Worm (Caenorhabditis elegans): Measurements from ENCODE around the gene nol-6.

ce11 chrII:1386478-1386877 lies 50.8 kb downstream of the nol-6 start, which contains the start of gene aat-7:
- TF ChIP-seq med-1 (GFP tag; optimal IDR thresholded peaks at IDR 0.05; ENCODE audit: insufficient read depth): no peak
- TF ChIP-seq ztf-23 (GFP tag; IDR thresholded peaks at IDR 0.05): no peak
- TF ChIP-seq klf-2 (GFP tag; conservative IDR thresholded peaks at IDR 0.05): no peak
- no peak for TF ChIP-seq T22C8.4 (GFP tag; IDR thresholded peaks at IDR 0.05)
- TF ChIP-seq flt-1 (GFP tag; IDR thresholded peaks at IDR 0.05): no peak
- TF ChIP-seq cog-1 (tag; optimal IDR thresholded peaks at IDR 0.05): no peak
- TF ChIP-seq ref-1 (GFP tag; conservative IDR thresholded peaks at IDR 0.05): no peak
- TF ChIP-seq ztf-29 (GFP tag; IDR thresholded peaks at IDR 0.05): no peak
- no peak for TF ChIP-seq tab-1 (GFP tag; IDR thresholded peaks at IDR 0.05)

Data from whole organism, midembryonic.